Worm (Caenorhabditis elegans) whole organism, L4 larva: ENCODE results near the gene T14B1.1.

Experiments
- nhr-77 ChIP-seq: fragments of 150-350 bp; optimal IDR thresholded peaks from 2 replicates; lab custom pipeline; 2014; ENCODE audit warnings: missing biosample characterization, missing genetic modification characterization
- ztf-7 ChIP-seq: fragments of 150-350 bp; optimal IDR thresholded peaks from 2 replicates; lab custom pipeline; 2014; ENCODE audit warnings: missing biosample characterization, missing genetic modification characterization

- no peak for TF ChIP-seq nhr-77
- no peak for TF ChIP-seq ztf-7
These were observed 4.7 kb upstream of the T14B1.1 start for ce11 chrX:9673228-9673627.
